Fruit fly (Drosophila melanogaster) whole organism, embryonic: ENCODE data around the gene Ppi1.
A peak's percentile ranks its signal among the peaks of the same experiment; 100 is the strongest.

Experiments
- CG10366 ChIP-seq: fragments of 200-800 bp; sonication (Bioruptor generic); IDR thresholded peaks from 2 replicates; pipeline ENCODE4 v1.3.6; 2022; ENCODE audit warnings: missing biosample characterization, missing genetic modification characterization
- CG10543 ChIP-seq: fragments of 200-800 bp; sonication (Bioruptor generic); optimal IDR thresholded peaks from 3 replicates; lab custom pipeline; 2017; ENCODE audit warnings: missing biosample characterization, mild to moderate bottlenecking, missing genetic modification characterization, moderate library complexity
- CG11504 ChIP-seq: fragments of 200-800 bp; sonication (Bioruptor generic); optimal IDR thresholded peaks from 3 replicates; lab custom pipeline; 2019; ENCODE audit warnings: missing biosample characterization, mild to moderate bottlenecking, missing genetic modification characterization, moderate library complexity
- CG11560 ChIP-seq: fragments of 200-800 bp; sonication (Bioruptor generic); IDR thresholded peaks from 3 replicates; pipeline ENCODE4 v1.3.6; 2022; ENCODE audit warnings: missing biosample characterization, missing genetic modification characterization
- CG11696 ChIP-seq: fragments of 200-800 bp; sonication (Bioruptor generic); IDR thresholded peaks from 2 replicates; pipeline ENCODE4 v1.3.6; 2022; ENCODE audit warnings: missing biosample characterization, missing genetic modification characterization
- CG11723 ChIP-seq: fragments of 200-800 bp; sonication (Bioruptor generic); optimal IDR thresholded peaks from 2 replicates; lab custom pipeline; 2017; ENCODE audit warnings: missing biosample characterization, mild to moderate bottlenecking, missing genetic modification characterization
- CG12155 ChIP-seq: fragments of 200-800 bp; sonication (Bioruptor generic); optimal IDR thresholded peaks from 3 replicates; lab custom pipeline; 2016; ENCODE audit warnings: missing biosample characterization, missing genetic modification characterization
- CG12299 ChIP-seq: fragments of 200-800 bp; sonication (Bioruptor generic); optimal IDR thresholded peaks from 2 replicates; lab custom pipeline; 2018; ENCODE audit warnings: missing biosample characterization, mild to moderate bottlenecking, missing genetic modification characterization
- CG14050 ChIP-seq: fragments of 200-800 bp; sonication (Bioruptor generic); IDR thresholded peaks from 3 replicates; pipeline ENCODE4 v1.3.6; 2022; ENCODE audit warnings: missing biosample characterization, missing genetic modification characterization
- CG15011 ChIP-seq: fragments of 200-800 bp; sonication (Bioruptor generic); optimal IDR thresholded peaks from 3 replicates; lab custom pipeline; 2018; ENCODE audit warnings: missing biosample characterization, mild to moderate bottlenecking, missing genetic modification characterization
- CG16779 ChIP-seq: fragments of 200-800 bp; sonication (Bioruptor generic); IDR thresholded peaks from 2 replicates; pipeline ENCODE4 v1.3.6; 2022; ENCODE audit warnings: missing biosample characterization, missing genetic modification characterization
- CG17612 ChIP-seq: fragments of 200-800 bp; sonication (Bioruptor generic); IDR thresholded peaks from 2 replicates; pipeline ENCODE4 v1.3.6; 2022; ENCODE audit warnings: missing biosample characterization, missing genetic modification characterization
- CG18476 ChIP-seq: fragments of 200-800 bp; sonication (Bioruptor generic); optimal IDR thresholded peaks from 2 replicates; lab custom pipeline; 2016; ENCODE audit warnings: missing biosample characterization, mild to moderate bottlenecking, missing genetic modification characterization
- CG2875 ChIP-seq: fragments of 200-800 bp; sonication (Bioruptor generic); optimal IDR thresholded peaks from 2 replicates; lab custom pipeline; 2017; ENCODE audit warnings: missing biosample characterization, mild to moderate bottlenecking, missing genetic modification characterization, missing genetic modification reagents
- CG30020 ChIP-seq: fragments of 200-800 bp; optimal IDR thresholded peaks from 2 replicates; lab custom pipeline; 2019; ENCODE audit warnings: missing biosample characterization, mild to moderate bottlenecking, missing genetic modification characterization, moderate library complexity
- CG30431 ChIP-seq: fragments of 200-800 bp; sonication (Bioruptor generic); optimal IDR thresholded peaks from 2 replicates; lab custom pipeline; 2017; ENCODE audit warnings: missing biosample characterization, missing genetic modification characterization
- CG34422 ChIP-seq: fragments of 200-800 bp; sonication (Bioruptor generic); IDR thresholded peaks from 3 replicates; pipeline ENCODE4 v1.3.6; 2022; ENCODE audit warnings: missing biosample characterization, missing genetic modification characterization
- CG3726 ChIP-seq: fragments of 200-800 bp; sonication (Bioruptor generic); IDR thresholded peaks from 3 replicates; pipeline ENCODE4, ENCODE4 v1.3.6; 2022; ENCODE audit warnings: missing biosample characterization, missing genetic modification characterization
- CG4730 ChIP-seq: fragments of 200-800 bp; sonication (Bioruptor generic); IDR thresholded peaks from 2 replicates; pipeline ENCODE4 v1.3.6; 2022; ENCODE audit warnings: missing biosample characterization, missing genetic modification characterization
- CG7839 ChIP-seq: fragments of 200-800 bp; sonication (Bioruptor generic); optimal IDR thresholded peaks from 3 replicates; lab custom pipeline; 2018; ENCODE audit warnings: missing biosample characterization, mild to moderate bottlenecking, missing genetic modification characterization, moderate library complexity
- CG8290 ChIP-seq, 3 experiments: fragments of 200-800 bp; sonication (Bioruptor generic); optimal IDR thresholded peaks; 2 replicates each; lab custom pipeline; 2016 to 2019; ENCODE audit warnings: missing biosample characterization in 3 of 3, missing genetic modification characterization in 3 of 3, mild to moderate bottlenecking in 2 of 3, moderate library complexity in 1 of 3
- CHES-1-like ChIP-seq: fragments of 200-800 bp; sonication (Bioruptor generic); optimal IDR thresholded peaks from 2 replicates; lab custom pipeline; 2016; ENCODE audit warnings: missing biosample characterization, missing genetic modification characterization
- CTCF ChIP-seq: fragments of 200-800 bp; sonication (Bioruptor generic); optimal IDR thresholded peaks from 2 replicates; lab custom pipeline; 2017; ENCODE audit warnings: missing biosample characterization, mild to moderate bottlenecking, missing genetic modification characterization, moderate library complexity
- D19B ChIP-seq: fragments of 200-800 bp; sonication (Bioruptor generic); optimal IDR thresholded peaks from 2 replicates; lab custom pipeline; 2017; ENCODE audit warnings: missing biosample characterization, mild to moderate bottlenecking, missing genetic modification characterization
- Doc2 ChIP-seq: fragments of 200-800 bp; sonication (Bioruptor generic); IDR thresholded peaks from 2 replicates; pipeline ENCODE4 v1.3.6; 2022; ENCODE audit warnings: missing biosample characterization, missing genetic modification characterization
- E2f2 ChIP-seq: fragments of 200-800 bp; sonication (Bioruptor generic); IDR thresholded peaks from 2 replicates; pipeline ENCODE4 v1.3.6; 2022; ENCODE audit warnings: missing biosample characterization, missing genetic modification characterization
- HLHmδ ChIP-seq: fragments of 200-800 bp; sonication (Bioruptor generic); optimal IDR thresholded peaks from 2 replicates; lab custom pipeline; 2018; ENCODE audit warnings: missing biosample characterization, mild to moderate bottlenecking, missing genetic modification characterization, moderate library complexity
- Hmr ChIP-seq: fragments of 200-800 bp; sonication (Bioruptor generic); optimal IDR thresholded peaks from 3 replicates; lab custom pipeline; 2017; ENCODE audit warnings: mild to moderate bottlenecking, missing biosample characterization, missing genetic modification reagents, missing genetic modification characterization
- Hmx ChIP-seq: fragments of 200-800 bp; sonication (Bioruptor generic); optimal IDR thresholded peaks from 2 replicates; lab custom pipeline; 2016; ENCODE audit warnings: missing biosample characterization, missing genetic modification characterization
- Hr39 ChIP-seq: fragments of >200 bp; optimal IDR thresholded peaks from 2 replicates; lab custom pipeline; 2017
- Lhr ChIP-seq: fragments of 200-800 bp; sonication (Bioruptor generic); optimal IDR thresholded peaks from 3 replicates; lab custom pipeline; 2017; ENCODE audit warnings: mild to moderate bottlenecking, missing biosample characterization, missing genetic modification reagents, missing genetic modification characterization
- NC2α ChIP-seq: fragments of 200-800 bp; sonication (Bioruptor generic); optimal IDR thresholded peaks from 2 replicates; lab custom pipeline; 2016; ENCODE audit warnings: missing biosample characterization, missing genetic modification characterization
- Rfx ChIP-seq: fragments of 200-800 bp; sonication (Bioruptor generic); IDR thresholded peaks from 2 replicates; pipeline ENCODE4 v1.3.6; 2022; ENCODE audit warnings: missing biosample characterization, missing genetic modification characterization
- ash1 ChIP-seq: fragments of 200-800 bp; sonication (Bioruptor generic); optimal IDR thresholded peaks from 2 replicates; lab custom pipeline; 2018; ENCODE audit warnings: missing biosample characterization, mild to moderate bottlenecking, missing genetic modification characterization
- az2 ChIP-seq: fragments of 200-800 bp; sonication (Bioruptor generic); optimal IDR thresholded peaks from 3 replicates; lab custom pipeline; 2016; ENCODE audit warnings: missing biosample characterization, missing genetic modification characterization
- cwo ChIP-seq: fragments of 200-800 bp; sonication (Bioruptor generic); optimal IDR thresholded peaks from 3 replicates; lab custom pipeline; 2017; ENCODE audit warnings: missing biosample characterization, missing genetic modification characterization, mild to moderate bottlenecking, moderate library complexity, missing genetic modification reagents
- gcm ChIP-seq: fragments of 200-800 bp; sonication (Bioruptor generic); optimal IDR thresholded peaks from 2 replicates; lab custom pipeline; 2019; ENCODE audit warnings: missing biosample characterization, mild to moderate bottlenecking, missing genetic modification characterization, moderate library complexity
- insv ChIP-seq, 2 experiments: fragments of 200-800 bp; sonication (Bioruptor generic); optimal IDR thresholded peaks; 3 replicates each; lab custom pipeline; 2016 to 2018; ENCODE audit warnings: missing biosample characterization in 2 of 2, missing genetic modification characterization in 2 of 2
- jigr1 ChIP-seq: fragments of 200-800 bp; sonication (Bioruptor generic); IDR thresholded peaks from 3 replicates; pipeline ENCODE4 v1.3.6; 2022; ENCODE audit warnings: missing biosample characterization, missing genetic modification characterization
- kni ChIP-seq: fragments of 200-800 bp; sonication (Bioruptor generic); optimal IDR thresholded peaks from 3 replicates; lab custom pipeline; 2017; ENCODE audit warnings: mild to moderate bottlenecking, missing biosample characterization, missing genetic modification reagents, missing genetic modification characterization
- lola ChIP-seq, 3 experiments: fragments of >200 bp in 2 of 3; fragments of 200-800 bp in 1 of 3; sonication (Bioruptor generic) in 1 of 3; optimal IDR thresholded peaks; 2 replicates each; lab custom pipeline; 2017 to 2019; ENCODE audit warnings: missing biosample characterization in 3 of 3, missing genetic modification characterization in 3 of 3, mild to moderate bottlenecking in 1 of 3, moderate library complexity in 1 of 3
- nau ChIP-seq: fragments of 200-800 bp; sonication (Bioruptor generic); optimal IDR thresholded peaks from 3 replicates; lab custom pipeline; 2017; ENCODE audit warnings: missing biosample characterization, mild to moderate bottlenecking, missing genetic modification characterization, missing genetic modification reagents
- odd ChIP-seq: fragments of 200-800 bp; sonication (Bioruptor generic); optimal IDR thresholded peaks from 2 replicates; lab custom pipeline; 2017; ENCODE audit warnings: missing biosample characterization, mild to moderate bottlenecking, missing genetic modification characterization
- repo ChIP-seq: fragments of 200-800 bp; sonication (Bioruptor generic); optimal IDR thresholded peaks from 2 replicates; lab custom pipeline; 2016; ENCODE audit warnings: missing biosample characterization, missing genetic modification characterization
- rib ChIP-seq: fragments of 200-800 bp; sonication (Bioruptor generic); IDR thresholded peaks from 2 replicates; pipeline ENCODE4 v1.3.6; 2022; ENCODE audit warnings: missing biosample characterization, missing genetic modification characterization
- salm ChIP-seq: fragments of 200-800 bp; sonication (Bioruptor generic); optimal IDR thresholded peaks from 2 replicates; lab custom pipeline; 2018; ENCODE audit warnings: missing biosample characterization, mild to moderate bottlenecking, missing genetic modification characterization
- slou ChIP-seq: fragments of 200-800 bp; sonication (Bioruptor generic); optimal IDR thresholded peaks from 3 replicates; lab custom pipeline; 2016; ENCODE audit warnings: missing biosample characterization, missing genetic modification characterization
- slp2 ChIP-seq: fragments of 200-800 bp; sonication (Bioruptor generic); optimal IDR thresholded peaks from 2 replicates; lab custom pipeline; 2016; ENCODE audit warnings: missing biosample characterization, missing genetic modification characterization
- sqz ChIP-seq: fragments of 200-800 bp; sonication (Bioruptor generic); optimal IDR thresholded peaks from 3 replicates; lab custom pipeline; 2018; ENCODE audit warnings: missing biosample characterization, mild to moderate bottlenecking, missing genetic modification characterization
- tgo ChIP-seq: fragments of 200-800 bp; sonication (Bioruptor generic); IDR thresholded peaks from 3 replicates; pipeline ENCODE4 v1.3.6; 2022; ENCODE audit warnings: missing biosample characterization, missing genetic modification characterization
- tll ChIP-seq, 2 experiments: fragments of 200-800 bp in 1 of 2; fragments of >200 bp in 1 of 2; sonication (Bioruptor generic) in 1 of 2; optimal IDR thresholded peaks; 2 replicates each; lab custom pipeline; 2017 to 2019; ENCODE audit warnings: missing biosample characterization in 2 of 2, missing genetic modification characterization in 2 of 2, mild to moderate bottlenecking in 1 of 2, moderate library complexity in 1 of 2
- vnd ChIP-seq: fragments of 200-800 bp; sonication (Bioruptor generic); IDR thresholded peaks from 3 replicates; pipeline ENCODE4 v1.3.6; 2022; ENCODE audit warnings: missing biosample characterization, missing genetic modification characterization; ENCODE audit not compliant: partially characterized antibody

The Ppi1 gene

dm6 chr3R:30164162-30164561, 35.2 kb upstream of the Ppi1 start (continued):
- no peak for TF ChIP-seq salm (tag; lab: Kevin White, UChicago)
- TF ChIP-seq CG11560 (tag; lab: Robert Waterston, UW), result 0 out of 3 replicates have a peak, but pooled peaks have one; percentile 33
- TF ChIP-seq repo (GFP tag; lab: Kevin White, UChicago), result no peak
- TF ChIP-seq E2f2 (GFP tag; lab: Robert Waterston, UW), result no peak
- 0 out of 3 replicates have a peak, but pooled peaks have one; percentile 26 for TF ChIP-seq tgo (GFP tag; lab: Robert Waterston, UW)
- TF ChIP-seq rib (GFP tag; lab: Robert Waterston, UW), result no peak
- TF ChIP-seq Doc2 (GFP tag; lab: Robert Waterston, UW), result no peak
- TF ChIP-seq CG30431, result peak; percentile 17
- peak; percentile 35 for TF ChIP-seq az2 (GFP tag; lab: Kevin White, UChicago)
- no peak for TF ChIP-seq odd (GFP tag; lab: Kevin White, UChicago)
- TF ChIP-seq Hmr (GFP tag; lab: Kevin White, UChicago), result no peak
- no peak for TF ChIP-seq vnd (GFP tag; lab: Robert Waterston, UW)
- no peak for TF ChIP-seq CG17612 (GFP tag; lab: Robert Waterston, UW)
- TF ChIP-seq CG18476 (GFP tag; lab: Kevin White, UChicago), result no peak
- no peak for TF ChIP-seq slou (GFP tag; lab: Kevin White, UChicago)
- no peak for TF ChIP-seq CG11723 (GFP tag; lab: Kevin White, UChicago)
- TF ChIP-seq Lhr, result no peak
- no peak for TF ChIP-seq kni (GFP tag; lab: Kevin White, UChicago)
- TF ChIP-seq CG34422, result no peak; the same call in 2 of the 3 replicates
- no peak for TF ChIP-seq ash1 (GFP tag; lab: Kevin White, UChicago)
- no peak for TF ChIP-seq insv (GFP tag; optimal IDR thresholded peaks at IDR 0.05; lab: Kevin White, UChicago)
- no peak for TF ChIP-seq Hr39
- no peak for TF ChIP-seq jigr1 (GFP tag; lab: Robert Waterston, UW)
- no peak for TF ChIP-seq CG4730 (GFP tag; lab: Robert Waterston, UW)
- peak; percentile 34 for TF ChIP-seq CG10366 (GFP tag; lab: Robert Waterston, UW)
- no peak for TF ChIP-seq CG3726
- no peak for TF ChIP-seq CG2875 (GFP tag; lab: Kevin White, UChicago)
- TF ChIP-seq CHES-1-like (GFP tag; lab: Kevin White, UChicago), result no peak
- no peak for TF ChIP-seq CG14050 (GFP tag; lab: Robert Waterston, UW)
- TF ChIP-seq CG16779, result no peak
- TF ChIP-seq CG8290 (GFP tag; optimal IDR thresholded peaks at IDR 0.05; lab: Kevin White, UChicago), result no peak
- no peak for TF ChIP-seq CG8290 (tag; optimal IDR thresholded peaks at IDR 0.05; lab: Kevin White, UChicago)
- no peak for TF ChIP-seq CG10543 (GFP tag; lab: Kevin White, UChicago)
- no peak for TF ChIP-seq lola (GFP tag; optimal IDR thresholded peaks at IDR 0.05; lab: Kevin White, UChicago)
- no peak for TF ChIP-seq CG30020 (tag; lab: Kevin White, UChicago)
- no peak for TF ChIP-seq Hmx (GFP tag; lab: Kevin White, UChicago)
- TF ChIP-seq sqz (GFP tag; lab: Kevin White, UChicago), result no peak
- no peak for TF ChIP-seq cwo (GFP tag; lab: Kevin White, UChicago)
- peak; percentile 30 for TF ChIP-seq CG7839 (tag; lab: Kevin White, UChicago)
- TF ChIP-seq nau (GFP tag; lab: Kevin White, UChicago), result no peak
- no peak for TF ChIP-seq CG15011
- no peak for TF ChIP-seq CG12299
- TF ChIP-seq slp2, result peak; percentile 17
- no peak for TF ChIP-seq Rfx (GFP tag; lab: Robert Waterston, UW)
- TF ChIP-seq tll (GFP tag; optimal IDR thresholded peaks at IDR 0.05; lab: Kevin White, UChicago), result no peak
- no peak for TF ChIP-seq CG11504 (tag; lab: Kevin White, UChicago)
- TF ChIP-seq CG12155 (GFP tag; lab: Kevin White, UChicago), result no peak
- TF ChIP-seq D19B (GFP tag; lab: Kevin White, UChicago), result no peak
- TF ChIP-seq HLHmδ, result no peak
- TF ChIP-seq CTCF (GFP tag; lab: Kevin White, UChicago), result no peak
- no peak for TF ChIP-seq gcm (GFP tag; lab: Kevin White, UChicago)
- no peak for TF ChIP-seq NC2α (GFP tag; lab: Kevin White, UChicago)
- no peak for TF ChIP-seq CG11696 (GFP tag; lab: Robert Waterston, UW)
